Fruit fly (Drosophila melanogaster): ENCODE measurements around the gene Dpck.

The Dpck gene

DNA sequence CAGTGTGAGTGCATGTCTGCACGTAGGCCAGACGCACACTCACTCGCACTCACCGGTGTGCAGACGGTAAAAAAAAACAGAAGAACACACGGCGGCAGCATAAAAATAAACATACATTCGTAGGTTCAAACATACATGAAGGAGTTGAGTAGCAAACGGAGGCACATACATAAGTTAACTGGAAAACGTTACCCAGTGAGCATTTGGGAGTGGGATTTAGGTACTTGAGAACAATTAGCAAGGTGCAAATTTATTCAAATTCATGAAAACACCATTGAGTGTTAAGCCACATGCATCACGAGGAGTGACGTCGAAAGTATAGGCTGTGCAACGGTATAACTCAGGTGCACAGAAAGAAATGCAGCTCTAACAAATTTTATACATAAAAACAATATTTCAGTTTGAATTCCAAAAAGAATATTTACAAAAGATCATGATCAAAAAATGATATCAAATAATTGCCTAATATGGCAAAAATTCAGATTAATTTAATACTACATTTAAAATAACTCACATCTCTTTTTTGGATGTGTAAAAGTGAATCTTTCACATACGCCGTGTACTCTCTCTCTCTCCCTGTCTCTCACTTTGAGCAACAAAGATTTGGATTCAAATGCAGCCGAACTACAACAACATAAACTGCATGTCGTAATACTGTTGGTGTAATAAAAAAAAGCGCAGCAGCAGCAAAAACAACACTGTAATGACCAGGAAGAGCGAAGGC lies 26.8 kb downstream of the Dpck start (continued):
- TF ChIP-seq CG18262 (tag; optimal IDR thresholded peaks at IDR 0.05), result peak; percentile 99
- peak; percentile 49 for TF ChIP-seq CG18011 (GFP tag; optimal IDR thresholded peaks at IDR 0.05)
- no peak for TF ChIP-seq crol (GFP tag; IDR thresholded peaks at IDR 0.05)
- peak; percentile 87 for TF ChIP-seq CG18619 (GFP tag; optimal IDR thresholded peaks at IDR 0.05)
- TF ChIP-seq seq (GFP tag; IDR thresholded peaks at IDR 0.05), result no peak
- peak; percentile 94 for TF ChIP-seq CG13775 (GFP tag; optimal IDR thresholded peaks at IDR 0.05)
- TF ChIP-seq Doc3 (GFP tag; IDR thresholded peaks at IDR 0.05; ENCODE audit: partially characterized antibody), result no peak
- TF ChIP-seq pita (GFP tag; optimal IDR thresholded peaks at IDR 0.05), result no peak
- TF ChIP-seq Bgb (GFP tag; IDR thresholded peaks at IDR 0.05; ENCODE audit: partially characterized antibody), result no peak
- peak; percentile 91 for TF ChIP-seq CG16863 (GFP tag; optimal IDR thresholded peaks at IDR 0.05)
- peak; percentile 94 for TF ChIP-seq Lhr (GFP tag; optimal IDR thresholded peaks at IDR 0.05)
- TF ChIP-seq H15 (GFP tag; IDR thresholded peaks at IDR 0.05), result no peak
- TF ChIP-seq br (optimal IDR thresholded peaks at IDR 0.05), result no peak
- peak; percentile 82 for TF ChIP-seq CG1647 (GFP tag; optimal IDR thresholded peaks at IDR 0.05)
- TF ChIP-seq CG2120 (GFP tag; optimal IDR thresholded peaks at IDR 0.05), result peak; percentile 48
- TF ChIP-seq CG10321 (GFP tag; IDR thresholded peaks at IDR 0.05), result no peak
- peak; percentile 50 for TF ChIP-seq CTCF (GFP tag; optimal IDR thresholded peaks at IDR 0.05)
- no peak for TF ChIP-seq Dip2 (GFP tag; IDR thresholded peaks at IDR 0.05)
- TF ChIP-seq Optix (GFP tag; IDR thresholded peaks at IDR 0.05), result no peak
- no peak for TF ChIP-seq dimm (GFP tag; IDR thresholded peaks at IDR 0.05)
- peak; percentile 91 for TF ChIP-seq MTF-1 (GFP tag; optimal IDR thresholded peaks at IDR 0.05; ENCODE audit: borderline replicate concordance)
- TF ChIP-seq Sry-β (GFP tag; optimal IDR thresholded peaks at IDR 0.05), result peak; percentile 68
- no peak for TF ChIP-seq CG11696 (GFP tag; IDR thresholded peaks at IDR 0.05)
- TF ChIP-seq CG34376 (GFP tag; optimal IDR thresholded peaks at IDR 0.05), result peak; percentile 5
- TF ChIP-seq Spps (tag; optimal IDR thresholded peaks at IDR 0.05), result peak; percentile 97
- TF ChIP-seq dmrt11E (tag; optimal IDR thresholded peaks at IDR 0.05), result peak; percentile 99
- no peak for TF ChIP-seq vfl (GFP tag; optimal IDR thresholded peaks at IDR 0.05)
- peak; percentile 92 for TF ChIP-seq fd64A (GFP tag; optimal IDR thresholded peaks at IDR 0.05)
- TF ChIP-seq luna (GFP tag; optimal IDR thresholded peaks at IDR 0.05), result no peak
- peak; percentile 98 for TF ChIP-seq phol (tag; optimal IDR thresholded peaks at IDR 0.05)
- no peak for TF ChIP-seq sr (GFP tag; IDR thresholded peaks at IDR 0.05)
- no peak for TF ChIP-seq CG17361 (GFP tag; IDR thresholded peaks at IDR 0.05)
- TF ChIP-seq nom (GFP tag; optimal IDR thresholded peaks at IDR 0.05), result peak; percentile 62
- peak; percentile 89 for TF ChIP-seq trh (GFP tag; optimal IDR thresholded peaks at IDR 0.05)
- TF ChIP-seq C15 (GFP tag; IDR thresholded peaks at IDR 0.05), result no peak
- peak; percentile 95 for TF ChIP-seq Chrac-16 (GFP tag; optimal IDR thresholded peaks at IDR 0.05)
- peak; percentile 92 for TF ChIP-seq tio (GFP tag; optimal IDR thresholded peaks at IDR 0.05)
- TF ChIP-seq Oaz (GFP tag; IDR thresholded peaks at IDR 0.05), result no peak
- no peak for TF ChIP-seq mirr (GFP tag; optimal IDR thresholded peaks at IDR 0.05)
- peak; percentile 73 for TF ChIP-seq kni (GFP tag; optimal IDR thresholded peaks at IDR 0.05)
- TF ChIP-seq CG12391 (tag; optimal IDR thresholded peaks at IDR 0.05), result peak; percentile 99
- TF ChIP-seq gt (GFP tag; IDR thresholded peaks at IDR 0.05), result no peak
- TF ChIP-seq Dref (GFP tag; IDR thresholded peaks at IDR 0.05), result no peak
- TF ChIP-seq CG10462 (GFP tag; optimal IDR thresholded peaks at IDR 0.05), result peak; percentile 98
- no peak for TF ChIP-seq HLH4C (GFP tag; IDR thresholded peaks at IDR 0.05; ENCODE audit: partially characterized antibody)
- peak; percentile 99 for TF ChIP-seq nmo (GFP tag; optimal IDR thresholded peaks at IDR 0.05)
- peak in 1 of 2 experiments; percentile 76 for TF ChIP-seq tll (GFP tag; optimal IDR thresholded peaks at IDR 0.05)
- peak; percentile 38 for TF ChIP-seq her (GFP tag; optimal IDR thresholded peaks at IDR 0.05)
- TF ChIP-seq vnd (GFP tag; IDR thresholded peaks at IDR 0.05; ENCODE audit: partially characterized antibody), result no peak
- peak; percentile 93 for TF ChIP-seq CG1603 (tag; optimal IDR thresholded peaks at IDR 0.05)

Data from whole organism, embryonic.